Worm (Caenorhabditis elegans) whole organism, early embryonic: ENCODE measurements around the gene clc-24.

ENCODE experiments used
- B0310.2 ChIP-seq: sonication (generic microtip); optimal IDR thresholded peaks from 2 replicates; lab custom pipeline; 2016; ENCODE audit warnings: mild to moderate bottlenecking, missing genetic modification characterization, missing compliant biosample characterization
- F13C5.2 ChIP-seq: sonication (generic microtip); optimal IDR thresholded peaks from 2 replicates; lab custom pipeline; 2017; ENCODE audit warnings: mild to moderate bottlenecking, missing genetic modification characterization, inconsistent platforms, missing compliant biosample characterization
- aly-1 ChIP-seq: sonication (generic microtip); optimal IDR thresholded peaks from 2 replicates; lab custom pipeline; 2016; ENCODE audit warnings: missing genetic modification characterization, missing compliant biosample characterization
- ama-1 ChIP-seq: fragments of 150-350 bp; optimal IDR thresholded peaks from 2 replicates; lab custom pipeline; 2014
- ceh-13 ChIP-seq: fragments of 200-800 bp; sonication (Bioruptor generic); optimal IDR thresholded peaks from 2 replicates; lab custom pipeline; 2018; ENCODE audit warnings: mild to moderate bottlenecking, missing genetic modification characterization, missing compliant biosample characterization
- ceh-36 ChIP-seq: sonication (generic microtip); optimal IDR thresholded peaks from 2 replicates; lab custom pipeline; 2016; ENCODE audit warnings: missing genetic modification characterization, inconsistent platforms, missing compliant biosample characterization
- ets-7 ChIP-seq: sonication (generic microtip); optimal IDR thresholded peaks from 2 replicates; lab custom pipeline; 2016; ENCODE audit warnings: missing genotype, missing genetic modification characterization, missing compliant biosample characterization
- flt-1 ChIP-seq: fragments of 200-800 bp; sonication (Bioruptor generic); IDR thresholded peaks from 2 replicates; pipeline ENCODE4 v1.3.6; 2022; ENCODE audit warnings: missing genetic modification characterization, missing compliant biosample characterization
- hmbx-1 ChIP-seq: sonication (generic microtip); optimal IDR thresholded peaks from 2 replicates; lab custom pipeline; 2016; ENCODE audit warnings: mild to moderate bottlenecking, missing genetic modification characterization, missing compliant biosample characterization
- hmg-4 ChIP-seq: fragments of 200-800 bp; sonication (Bioruptor generic); optimal IDR thresholded peaks from 2 replicates; lab custom pipeline; 2018; ENCODE audit warnings: mild to moderate bottlenecking, missing genetic modification characterization, missing compliant biosample characterization
- hnd-1 ChIP-seq: sonication (generic microtip); optimal IDR thresholded peaks from 2 replicates; lab custom pipeline; 2016; ENCODE audit warnings: missing genetic modification characterization, missing compliant biosample characterization
- pes-1 ChIP-seq: fragments of 200-800 bp; sonication (Bioruptor generic); IDR thresholded peaks from 2 replicates; pipeline ENCODE4 v1.3.6; 2022; ENCODE audit warnings: missing genetic modification reagents, missing genetic modification characterization, missing compliant biosample characterization
- scrt-1 ChIP-seq: fragments of 200-800 bp; sonication (Bioruptor generic); IDR thresholded peaks from 2 replicates; pipeline ENCODE4 v1.3.6; 2022; ENCODE audit warnings: missing genetic modification characterization, missing compliant biosample characterization
- sea-1 ChIP-seq: fragments of 200-800 bp; sonication (Bioruptor generic); conservative IDR thresholded peaks from 2 replicates; pipeline ENCODE4 v1.3.6; 2022; ENCODE audit warnings: missing genetic modification characterization, missing compliant biosample characterization
- tbx-11 ChIP-seq: fragments of 200-800 bp; sonication (Bioruptor generic); IDR thresholded peaks from 2 replicates; pipeline ENCODE4 v1.3.6; 2022; ENCODE audit warnings: missing genetic modification characterization, missing compliant biosample characterization
- tbx-37 ChIP-seq: fragments of 200-800 bp; sonication (Bioruptor generic); conservative IDR thresholded peaks from 2 replicates; pipeline ENCODE4 v1.3.6; 2022; ENCODE audit warnings: missing genetic modification reagents, missing genetic modification characterization, missing compliant biosample characterization
- tra-4 ChIP-seq: sonication (generic microtip); optimal IDR thresholded peaks from 2 replicates; lab custom pipeline; 2017; ENCODE audit warnings: missing genetic modification characterization, missing compliant biosample characterization

The clc-24 gene

ce11 chrIII:1004464-1004863, 5.4 kb upstream of the clc-24 start:
- TF ChIP-seq ceh-36: no peak

DNA sequence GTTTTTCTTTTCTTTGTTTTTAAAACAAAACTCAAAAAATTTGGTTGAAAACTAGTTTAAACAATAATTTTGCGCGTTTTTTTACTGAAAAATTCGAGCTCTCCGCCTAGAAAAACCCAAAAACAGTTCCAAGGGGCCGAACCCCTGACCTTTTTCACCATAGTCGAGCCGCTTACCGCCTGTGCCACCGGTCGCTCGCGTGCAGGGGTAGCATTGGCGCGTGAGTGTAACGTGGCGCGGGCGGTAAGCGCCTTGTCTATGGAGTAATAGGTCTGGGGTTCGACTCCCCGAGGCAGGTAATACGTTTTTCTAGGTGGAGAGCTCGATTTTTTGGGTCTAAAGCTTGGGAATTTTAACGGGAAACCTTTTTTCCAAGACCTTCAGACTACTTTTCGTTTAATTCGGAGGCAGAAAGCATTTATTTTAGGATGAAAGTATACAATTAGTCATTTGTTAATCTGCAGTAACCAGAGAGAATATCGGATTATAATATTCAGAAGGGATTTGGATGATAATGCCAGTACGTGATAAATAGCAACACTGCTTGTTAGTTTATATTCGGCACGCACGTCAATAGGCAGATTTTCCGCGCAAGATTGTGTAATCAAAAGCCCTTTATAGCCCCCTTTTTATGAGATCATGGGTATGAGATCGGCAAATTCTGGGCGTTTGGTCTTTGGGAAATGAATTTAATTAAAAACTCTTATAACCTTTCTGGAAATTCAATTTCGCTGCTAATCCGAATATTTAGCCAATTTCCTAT, 2.5 kb upstream of the clc-24 start:
- TF ChIP-seq tra-4 (tag; lab: Kevin White, UChicago): no peak
- no peak for TF ChIP-seq pes-1 (GFP tag; lab: Robert Waterston, UW)
- no peak for TF ChIP-seq hmg-4 (GFP tag; lab: Kevin White, UChicago)
- TF ChIP-seq ama-1 (lab: Kevin White, UChicago): no peak
- no peak for TF ChIP-seq sea-1
- TF ChIP-seq ceh-13: no peak
- no peak for TF ChIP-seq tbx-37 (GFP tag; lab: Robert Waterston, UW)
- TF ChIP-seq hnd-1 (tag; lab: Kevin White, UChicago): no peak

- TF ChIP-seq tra-4 (tag; lab: Kevin White, UChicago) (no peak), ceh-13 (no peak), tbx-37 (GFP tag; lab: Robert Waterston, UW) (no peak), flt-1 (GFP tag; lab: Robert Waterston, UW) (no peak), hmbx-1 (tag; lab: Kevin White, UChicago) (no peak), scrt-1 (GFP tag; lab: Robert Waterston, UW) (no peak), B0310.2 (tag; lab: Kevin White, UChicago) (no peak), ceh-36 (no peak), F13C5.2 (tag; lab: Kevin White, UChicago) (no peak), hmg-4 (GFP tag; lab: Kevin White, UChicago) (no peak)
These were observed 1.7 kb upstream of the clc-24 start, which contains the start of gene clc-27 for ce11 chrIII:1008091-1008490. Gene clc-27 (plus strand): TSS chrIII:1008391.

DNA sequence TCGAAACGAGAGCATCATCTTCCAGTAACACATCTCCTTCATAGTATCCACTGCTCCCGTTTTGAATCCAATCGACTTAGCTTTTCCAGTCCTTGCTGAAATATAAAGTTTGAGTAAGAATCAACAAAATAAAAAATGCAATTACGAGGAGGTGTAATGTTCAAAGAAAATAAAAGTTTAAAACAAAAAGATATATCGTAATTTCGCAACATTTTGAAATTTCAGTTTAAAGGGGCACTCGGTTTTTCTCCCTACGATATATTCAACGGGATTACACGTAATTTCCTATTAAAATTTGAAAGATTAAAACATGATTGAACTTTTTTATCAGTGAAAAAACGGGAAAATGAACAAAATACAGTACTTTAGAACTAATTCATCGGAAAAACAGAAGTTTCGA, 6.2 kb downstream of the clc-24 start, which contains the start of gene Y34F4.3:
Gene Y34F4.3 (minus strand): TSS at position 101 of the 400 bp plus-strand sequence.
- TF ChIP-seq flt-1 (GFP tag; lab: Robert Waterston, UW): no peak
- no peak for TF ChIP-seq tbx-37 (GFP tag; lab: Robert Waterston, UW)
- TF ChIP-seq aly-1 (tag; lab: Kevin White, UChicago): no peak
- TF ChIP-seq ama-1 (lab: Kevin White, UChicago): no peak
- no peak for TF ChIP-seq tbx-11 (GFP tag; lab: Robert Waterston, UW)
- no peak for TF ChIP-seq hnd-1 (tag; lab: Kevin White, UChicago)
- no peak for TF ChIP-seq ceh-13
- no peak for TF ChIP-seq F13C5.2 (tag; lab: Kevin White, UChicago)

DNA sequence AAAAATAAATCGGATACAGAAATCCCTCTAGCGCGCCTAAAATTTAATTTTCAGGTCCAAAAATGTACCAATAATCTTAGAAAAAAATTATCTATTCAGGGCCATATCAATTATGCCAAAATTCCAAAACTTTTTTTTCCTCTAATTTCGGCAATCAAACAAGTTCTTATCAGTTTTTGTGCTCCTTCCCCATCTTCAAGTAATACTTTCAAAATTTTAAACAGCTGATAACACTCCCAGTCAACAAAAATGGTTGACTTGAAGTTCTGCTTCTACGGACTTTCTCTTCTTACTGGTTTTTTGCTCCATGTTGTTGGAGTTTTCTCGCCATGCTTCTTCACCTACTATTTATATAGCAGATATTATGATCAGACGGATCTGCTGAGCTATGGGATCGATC, 10.9 kb downstream of the clc-24 start, which contains the start of gene clc-23:
Gene clc-23 (plus strand): TSS at position 223 of the 400 bp plus-strand sequence.
- no peak for TF ChIP-seq scrt-1 (GFP tag; lab: Robert Waterston, UW)
- TF ChIP-seq tbx-11 (GFP tag; lab: Robert Waterston, UW): no peak
- no peak for TF ChIP-seq hmg-4 (GFP tag; lab: Kevin White, UChicago)
- TF ChIP-seq tbx-37 (GFP tag; lab: Robert Waterston, UW): no peak
- TF ChIP-seq aly-1 (tag; lab: Kevin White, UChicago): no peak

ce11 chrIII:1026261-1026660, 16.4 kb downstream of the clc-24 start, which contains the start of gene clc-25:
Gene clc-25 (minus strand): TSS chrIII:1026361.
- TF ChIP-seq F13C5.2 (tag; lab: Kevin White, UChicago) (no peak), ceh-36 (no peak), ama-1 (lab: Kevin White, UChicago) (no peak), flt-1 (GFP tag; lab: Robert Waterston, UW) (no peak), tbx-37 (GFP tag; lab: Robert Waterston, UW) (no peak), B0310.2 (tag; lab: Kevin White, UChicago) (no peak), sea-1 (no peak), hnd-1 (tag; lab: Kevin White, UChicago) (no peak), hmbx-1 (tag; lab: Kevin White, UChicago) (no peak), ets-7 (tag; lab: Kevin White, UChicago) (no peak)

ce11 chrIII:1028233-1028632, 18.4 kb downstream of the clc-24 start:
- no peak for TF ChIP-seq ceh-13
- TF ChIP-seq F13C5.2 (tag; lab: Kevin White, UChicago): no peak
- TF ChIP-seq ets-7 (tag; lab: Kevin White, UChicago): no peak
- no peak for TF ChIP-seq B0310.2 (tag; lab: Kevin White, UChicago)
- TF ChIP-seq hmbx-1 (tag; lab: Kevin White, UChicago): no peak
- no peak for TF ChIP-seq pes-1 (GFP tag; lab: Robert Waterston, UW)
- TF ChIP-seq ceh-36: no peak
- no peak for TF ChIP-seq tbx-37 (GFP tag; lab: Robert Waterston, UW)
- TF ChIP-seq tbx-11 (GFP tag; lab: Robert Waterston, UW): no peak
- no peak for TF ChIP-seq hmg-4 (GFP tag; lab: Kevin White, UChicago)
- TF ChIP-seq aly-1 (tag; lab: Kevin White, UChicago): no peak
- TF ChIP-seq hnd-1 (tag; lab: Kevin White, UChicago): no peak

ce11 chrIII:1030965-1031364, 21.1 kb downstream of the clc-24 start, which contains the start of the genes clc-26 and E_BE45912.2:
Gene clc-26 (minus strand): TSS chrIII:1031065.
Gene E_BE45912.2 (minus strand): TSS chrIII:1031103.
- TF ChIP-seq tra-4 (tag; lab: Kevin White, UChicago): no peak
- TF ChIP-seq aly-1 (tag; lab: Kevin White, UChicago): no peak
- TF ChIP-seq ama-1 (lab: Kevin White, UChicago): no peak
- TF ChIP-seq flt-1 (GFP tag; lab: Robert Waterston, UW): no peak
- no peak for TF ChIP-seq F13C5.2 (tag; lab: Kevin White, UChicago)
- TF ChIP-seq hnd-1 (tag; lab: Kevin White, UChicago): no peak
- TF ChIP-seq tbx-11 (GFP tag; lab: Robert Waterston, UW): no peak
- no peak for TF ChIP-seq hmg-4 (GFP tag; lab: Kevin White, UChicago)
- TF ChIP-seq ceh-13: no peak
- no peak for TF ChIP-seq tbx-37 (GFP tag; lab: Robert Waterston, UW)
- no peak for TF ChIP-seq ceh-36
- TF ChIP-seq hmbx-1 (tag; lab: Kevin White, UChicago): no peak
- no peak for TF ChIP-seq scrt-1 (GFP tag; lab: Robert Waterston, UW)
- TF ChIP-seq B0310.2 (tag; lab: Kevin White, UChicago): no peak
- no peak for TF ChIP-seq sea-1
- no peak for TF ChIP-seq ets-7 (tag; lab: Kevin White, UChicago)
